Worm (Caenorhabditis elegans) whole organism, L2 larva: ENCODE measurements around the gene ZC449.1.

Experiments
- C34F6.9 ChIP-seq: fragments of 150-350 bp; optimal IDR thresholded peaks from 2 replicates; lab custom pipeline; 2014; ENCODE audit warnings: missing biosample characterization, missing genetic modification characterization
- F13H6.1 ChIP-seq: sonication (generic microtip); optimal IDR thresholded peaks from 2 replicates; lab custom pipeline; 2016; ENCODE audit warnings: missing genetic modification characterization, missing compliant biosample characterization
- R02D3.7 ChIP-seq: fragments of 150-350 bp; optimal IDR thresholded peaks from 2 replicates; lab custom pipeline; 2014; ENCODE audit warnings: missing biosample characterization, missing genetic modification characterization
- Y55F3AM.14 ChIP-seq: fragments of 200-800 bp; sonication (Bioruptor generic); optimal IDR thresholded peaks from 2 replicates; lab custom pipeline; 2018; ENCODE audit warnings: mild to moderate bottlenecking, missing genetic modification characterization, missing compliant biosample characterization
- aly-2 ChIP-seq: fragments of 150-350 bp; optimal IDR thresholded peaks from 2 replicates; lab custom pipeline; 2014; ENCODE audit warnings: missing biosample characterization, missing genetic modification characterization
- blmp-1 ChIP-seq: sonication (generic microtip); optimal IDR thresholded peaks from 2 replicates; lab custom pipeline; 2017; ENCODE audit warnings: missing genetic modification characterization, mild to moderate bottlenecking, missing compliant biosample characterization, antibody characterized with exemption, moderate library complexity; ENCODE audit not compliant: insufficient read depth
- ceh-16 ChIP-seq: fragments of 150-350 bp; optimal IDR thresholded peaks from 2 replicates; lab custom pipeline; 2014; ENCODE audit warnings: missing biosample characterization, missing genetic modification characterization
- ceh-82 ChIP-seq: fragments of 150-350 bp; optimal IDR thresholded peaks from 2 replicates; lab custom pipeline; 2014; ENCODE audit warnings: missing biosample characterization, missing genetic modification characterization
- crh-2 ChIP-seq: sonication (generic microtip); optimal IDR thresholded peaks from 2 replicates; lab custom pipeline; 2017; ENCODE audit warnings: missing biosample characterization, missing genetic modification characterization
- dmd-4 ChIP-seq: sonication (generic microtip); optimal IDR thresholded peaks from 2 replicates; lab custom pipeline; 2017; ENCODE audit warnings: missing biosample characterization, missing genetic modification characterization
- egl-27 ChIP-seq: sonication (generic microtip); optimal IDR thresholded peaks from 3 replicates; lab custom pipeline; 2017; ENCODE audit warnings: missing biosample characterization, missing genetic modification reagents, missing genetic modification characterization
- elt-1 ChIP-seq: fragments of 150-350 bp; optimal IDR thresholded peaks from 2 replicates; lab custom pipeline; 2014; ENCODE audit warnings: missing biosample characterization, missing genetic modification characterization
- elt-3 ChIP-seq: sonication (generic microtip); optimal IDR thresholded peaks from 2 replicates; lab custom pipeline; 2017; ENCODE audit warnings: missing biosample characterization, missing genetic modification characterization
- fos-1 ChIP-seq: fragments of 150-350 bp; optimal IDR thresholded peaks from 2 replicates; lab custom pipeline; 2014; ENCODE audit warnings: missing biosample characterization, missing genetic modification characterization
- gmeb-1 ChIP-seq: fragments of 150-350 bp; optimal IDR thresholded peaks from 2 replicates; lab custom pipeline; 2014; ENCODE audit warnings: missing biosample characterization, missing genetic modification characterization
- lin-11 ChIP-seq: fragments of 150-350 bp; sonication (generic microtip); optimal IDR thresholded peaks from 2 replicates; lab custom pipeline; 2014; ENCODE audit warnings: missing biosample characterization, missing genetic modification characterization, inconsistent platforms, mixed read lengths
- lin-13 ChIP-seq: fragments of 150-350 bp; optimal IDR thresholded peaks from 2 replicates; lab custom pipeline; 2014; ENCODE audit warnings: missing biosample characterization, missing genetic modification reagents, missing genetic modification characterization
- lin-39 ChIP-seq: fragments of 150-350 bp; optimal IDR thresholded peaks from 2 replicates; lab custom pipeline; 2014; ENCODE audit warnings: missing biosample characterization, missing genetic modification reagents, missing genetic modification characterization
- lsy-2 ChIP-seq, 2 experiments: fragments of 150-350 bp in 1 of 2; sonication (generic microtip) in 1 of 2; optimal IDR thresholded peaks; 2 replicates each; lab custom pipeline; 2014 to 2017; ENCODE audit warnings: missing biosample characterization in 2 of 2, missing genetic modification characterization in 2 of 2
- mab-5 ChIP-seq: fragments of 150-350 bp; optimal IDR thresholded peaks from 2 replicates; lab custom pipeline; 2014; ENCODE audit warnings: missing biosample characterization, missing genetic modification characterization
- mbf-1 ChIP-seq: sonication (generic microtip); optimal IDR thresholded peaks from 2 replicates; lab custom pipeline; 2017; ENCODE audit warnings: missing biosample characterization, missing genetic modification characterization
- mdl-1 ChIP-seq, 2 experiments: fragments of 150-350 bp in 1 of 2; sonication (generic microtip) in 1 of 2; optimal IDR thresholded peaks; 2 replicates each; lab custom pipeline; 2017; ENCODE audit warnings: missing biosample characterization in 2 of 2, missing genetic modification characterization in 2 of 2
- nhr-10 ChIP-seq: sonication (generic microtip); optimal IDR thresholded peaks from 2 replicates; lab custom pipeline; 2017; ENCODE audit warnings: missing biosample characterization, missing genetic modification characterization
- nhr-12 ChIP-seq: fragments of 150-350 bp; optimal IDR thresholded peaks from 2 replicates; lab custom pipeline; 2014; ENCODE audit warnings: missing biosample characterization, missing genetic modification characterization
- nhr-129 ChIP-seq: fragments of 150-350 bp; optimal IDR thresholded peaks from 2 replicates; lab custom pipeline; 2014; ENCODE audit warnings: missing biosample characterization, missing genetic modification characterization
- nhr-21 ChIP-seq: fragments of 150-350 bp; optimal IDR thresholded peaks from 2 replicates; lab custom pipeline; 2014; ENCODE audit warnings: missing biosample characterization, missing genetic modification characterization
- nhr-23 ChIP-seq: fragments of 150-350 bp; optimal IDR thresholded peaks from 2 replicates; lab custom pipeline; 2014; ENCODE audit warnings: missing biosample characterization, missing genetic modification reagents, missing genetic modification characterization
- nhr-237 ChIP-seq: fragments of 150-350 bp; optimal IDR thresholded peaks from 2 replicates; lab custom pipeline; 2014; ENCODE audit warnings: missing biosample characterization, missing genetic modification characterization
- nhr-25 ChIP-seq: fragments of 150-350 bp; sonication (generic microtip); optimal IDR thresholded peaks from 3 replicates; lab custom pipeline; 2014; ENCODE audit warnings: missing biosample characterization, missing genetic modification characterization
- nhr-6 ChIP-seq: fragments of 150-350 bp; optimal IDR thresholded peaks from 2 replicates; lab custom pipeline; 2014; ENCODE audit warnings: missing biosample characterization, missing genetic modification characterization
- peb-1 ChIP-seq: fragments of 150-350 bp; optimal IDR thresholded peaks from 2 replicates; lab custom pipeline; 2014; ENCODE audit warnings: missing biosample characterization, missing genetic modification characterization
- sem-4 ChIP-seq: fragments of 150-350 bp; optimal IDR thresholded peaks from 2 replicates; lab custom pipeline; 2014; ENCODE audit warnings: missing biosample characterization, missing genetic modification reagents, missing genetic modification characterization
- skn-1 ChIP-seq: sonication (generic microtip); optimal IDR thresholded peaks from 2 replicates; lab custom pipeline; 2017; ENCODE audit warnings: missing biosample characterization, missing genetic modification characterization
- sma-3 ChIP-seq: sonication (generic microtip); optimal IDR thresholded peaks from 2 replicates; lab custom pipeline; 2016; ENCODE audit warnings: missing genetic modification reagents, missing genetic modification characterization, missing compliant biosample characterization
- sma-9 ChIP-seq, 2 experiments: fragments of 150-350 bp in 1 of 2; sonication (generic microtip) in 1 of 2; optimal IDR thresholded peaks; 2 replicates each; lab custom pipeline; 2014 to 2016; ENCODE audit warnings: missing genetic modification characterization in 2 of 2, mild to moderate bottlenecking in 1 of 2, missing biosample characterization in 1 of 2, missing compliant biosample characterization in 1 of 2, missing genetic modification reagents in 1 of 2, moderate library complexity in 1 of 2
- snpc-4 ChIP-seq: fragments of 150-350 bp; optimal IDR thresholded peaks from 2 replicates; lab custom pipeline; 2014; ENCODE audit warnings: missing biosample characterization, missing genetic modification characterization
- unc-39 ChIP-seq: fragments of 150-350 bp; optimal IDR thresholded peaks from 2 replicates; lab custom pipeline; 2014; ENCODE audit warnings: missing biosample characterization, missing genetic modification characterization
- unc-55 ChIP-seq: fragments of 150-350 bp; sonication (generic microtip); optimal IDR thresholded peaks from 3 replicates; lab custom pipeline; 2014; ENCODE audit warnings: missing biosample characterization, missing genetic modification reagents, missing genetic modification characterization
- unc-62 ChIP-seq: fragments of 150-350 bp; optimal IDR thresholded peaks from 2 replicates; lab custom pipeline; 2014; ENCODE audit warnings: missing biosample characterization, missing genetic modification reagents, missing genetic modification characterization
- zag-1 ChIP-seq: fragments of 150-350 bp; optimal IDR thresholded peaks from 2 replicates; lab custom pipeline; 2014; ENCODE audit warnings: missing biosample characterization, missing genetic modification characterization
- ztf-1 ChIP-seq: fragments of 200-800 bp; sonication (Bioruptor generic); conservative IDR thresholded peaks from 2 replicates; pipeline ENCODE4 v1.3.6; 2022; ENCODE audit warnings: missing genetic modification characterization, missing compliant biosample characterization
- ztf-11 ChIP-seq: sonication (generic microtip); optimal IDR thresholded peaks from 2 replicates; lab custom pipeline; 2017; ENCODE audit warnings: missing biosample characterization, missing genetic modification characterization
- ztf-4 ChIP-seq: fragments of 150-350 bp; optimal IDR thresholded peaks from 2 replicates; lab custom pipeline; 2014; ENCODE audit warnings: missing biosample characterization, missing genetic modification characterization

ZC449.1 gene

ce11 chrX:4981579-4981978 lies 42.6 kb upstream of the ZC449.1 start:
- no peak for TF ChIP-seq nhr-237 (tag; lab: Kevin White, UChicago)
- TF ChIP-seq, all 48 proteins: peak for 0

DNA sequence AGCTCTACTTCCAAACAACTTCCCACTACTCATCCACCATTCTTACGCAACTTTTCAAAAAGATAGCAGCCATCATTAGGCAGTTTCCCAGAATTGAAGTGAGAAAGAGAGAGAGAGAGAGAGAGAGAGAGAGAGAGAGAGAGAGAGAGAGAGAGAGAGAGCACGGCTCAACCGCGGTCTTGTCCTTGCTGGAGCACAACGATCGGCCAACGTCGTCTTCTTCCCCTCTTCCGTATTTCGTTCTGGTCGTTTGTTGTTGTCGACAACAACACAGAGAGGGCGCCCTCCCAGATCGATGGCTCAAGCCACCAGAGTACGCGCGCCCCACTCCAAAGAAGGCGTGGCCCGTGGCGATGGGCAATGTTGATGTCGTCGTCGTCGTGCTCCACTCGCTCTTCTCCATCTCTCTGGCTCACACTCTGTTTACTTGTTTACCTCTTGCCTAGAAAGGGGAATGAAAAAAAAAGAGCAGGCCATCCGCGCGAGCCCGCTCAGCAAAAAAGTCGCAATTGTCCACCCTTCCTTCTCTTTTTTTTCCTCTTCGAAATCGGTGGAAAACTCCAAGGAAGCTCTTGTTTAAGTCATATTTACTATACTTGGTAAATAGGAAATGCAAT lies 42.1 kb upstream of the ZC449.1 start:
- peak; percentile 57 for TF ChIP-seq unc-55 (GFP tag; lab: Kevin White, UChicago)
- TF ChIP-seq fos-1 (tag; lab: Kevin White, UChicago) = no peak
- no peak for TF ChIP-seq peb-1 (tag; lab: Kevin White, UChicago)
- no peak for TF ChIP-seq nhr-10 (tag; lab: Kevin White, UChicago)
- no peak for TF ChIP-seq egl-27 (tag; lab: Kevin White, UChicago)
- no peak for TF ChIP-seq sma-3 (GFP tag; lab: Kevin White, UChicago)
- peak; percentile 37 to 38 for TF ChIP-seq mdl-1 (tag; optimal IDR thresholded peaks at IDR 0.05; lab: Kevin White, UChicago)
- TF ChIP-seq zag-1 (tag; lab: Kevin White, UChicago) = peak; percentile 88
- TF ChIP-seq crh-2 (tag; lab: Kevin White, UChicago) = peak; percentile 49
- TF ChIP-seq nhr-23 (tag; lab: Kevin White, UChicago) = no peak
- TF ChIP-seq C34F6.9 (tag; lab: Kevin White, UChicago) = peak; percentile 47
- TF ChIP-seq elt-1 (tag; lab: Kevin White, UChicago) = no peak
- peak in 1 of 2 experiments; percentile 58 for TF ChIP-seq lsy-2 (tag; optimal IDR thresholded peaks at IDR 0.05; lab: Kevin White, UChicago)
- TF ChIP-seq ceh-16 = no peak
- TF ChIP-seq lin-13 = no peak
- no peak for TF ChIP-seq dmd-4 (tag; lab: Kevin White, UChicago)
- TF ChIP-seq ztf-11 (tag; lab: Kevin White, UChicago) = no peak
- no peak for TF ChIP-seq mbf-1
- peak; percentile 35 for TF ChIP-seq F13H6.1 (tag; lab: Kevin White, UChicago)
- TF ChIP-seq R02D3.7 (tag; lab: Kevin White, UChicago) = no peak
- TF ChIP-seq ceh-82 (tag; lab: Kevin White, UChicago) = no peak
- no peak for TF ChIP-seq aly-2 (tag; lab: Kevin White, UChicago)
- TF ChIP-seq sem-4 = peak; percentile 55
- TF ChIP-seq unc-39 (tag; lab: Kevin White, UChicago) = no peak
- TF ChIP-seq blmp-1 (tag; lab: Kevin White, UChicago) = no peak
- TF ChIP-seq gmeb-1 = no peak
- peak; percentile 60 for TF ChIP-seq nhr-129 (tag; lab: Kevin White, UChicago)
- peak; percentile 39 for TF ChIP-seq nhr-6 (tag; lab: Kevin White, UChicago)
- no peak for TF ChIP-seq snpc-4 (tag; lab: Kevin White, UChicago)
- peak; percentile 41 for TF ChIP-seq mab-5 (tag; lab: Kevin White, UChicago)
- no peak for TF ChIP-seq lin-39 (tag; lab: Kevin White, UChicago)
- TF ChIP-seq elt-3 = no peak
- peak; percentile 46 for TF ChIP-seq lin-11 (tag; lab: Kevin White, UChicago)
- TF ChIP-seq nhr-12 = no peak
- TF ChIP-seq nhr-21 = no peak
- TF ChIP-seq ztf-1 = no peak
- no peak for TF ChIP-seq nhr-25
- peak; percentile 57 for TF ChIP-seq Y55F3AM.14
- peak; percentile 65 for TF ChIP-seq sma-9 (GFP tag; optimal IDR thresholded peaks at IDR 0.05; lab: Kevin White, UChicago)
- TF ChIP-seq sma-9 (tag; optimal IDR thresholded peaks at IDR 0.05; lab: Kevin White, UChicago) = no peak
- no peak for TF ChIP-seq nhr-237 (tag; lab: Kevin White, UChicago)
- TF ChIP-seq ztf-4 (tag; lab: Kevin White, UChicago) = no peak

- TF ChIP-seq crh-2 (tag; lab: Kevin White, UChicago) = no peak
- TF ChIP-seq zag-1 (tag; lab: Kevin White, UChicago) = no peak
- no peak for TF ChIP-seq R02D3.7 (tag; lab: Kevin White, UChicago)
- TF ChIP-seq skn-1 = no peak
- TF ChIP-seq nhr-25 = no peak
- no peak for TF ChIP-seq unc-62
- TF ChIP-seq snpc-4 (tag; lab: Kevin White, UChicago) = no peak
- no peak for TF ChIP-seq nhr-6 (tag; lab: Kevin White, UChicago)
- TF ChIP-seq fos-1 (tag; lab: Kevin White, UChicago) = no peak
- TF ChIP-seq Y55F3AM.14 = no peak
- no peak for TF ChIP-seq lin-39 (tag; lab: Kevin White, UChicago)
- no peak for TF ChIP-seq F13H6.1 (tag; lab: Kevin White, UChicago)
- no peak for TF ChIP-seq C34F6.9 (tag; lab: Kevin White, UChicago)
Measured at ce11 chrX:4986354-4986753, 37.9 kb upstream of the ZC449.1 start.
